Worm (Caenorhabditis elegans) whole organism, early embryonic: ENCODE measurements around the gene prmn-1.

Source experiments
- F13C5.2 ChIP-seq: sonication (generic microtip); optimal IDR thresholded peaks from 2 replicates; lab custom pipeline; 2017; ENCODE audit warnings: mild to moderate bottlenecking, missing genetic modification characterization, inconsistent platforms, missing compliant biosample characterization
- aly-1 ChIP-seq: sonication (generic microtip); optimal IDR thresholded peaks from 2 replicates; lab custom pipeline; 2016; ENCODE audit warnings: missing genetic modification characterization, missing compliant biosample characterization
- ama-1 ChIP-seq: fragments of 150-350 bp; optimal IDR thresholded peaks from 2 replicates; lab custom pipeline; 2014
- ceh-13 ChIP-seq: fragments of 200-800 bp; sonication (Bioruptor generic); optimal IDR thresholded peaks from 2 replicates; lab custom pipeline; 2018; ENCODE audit warnings: mild to moderate bottlenecking, missing genetic modification characterization, missing compliant biosample characterization
- ets-7 ChIP-seq: sonication (generic microtip); optimal IDR thresholded peaks from 2 replicates; lab custom pipeline; 2016; ENCODE audit warnings: missing genotype, missing genetic modification characterization, missing compliant biosample characterization
- flt-1 ChIP-seq: fragments of 200-800 bp; sonication (Bioruptor generic); IDR thresholded peaks from 2 replicates; pipeline ENCODE4 v1.3.6; 2022; ENCODE audit warnings: missing genetic modification characterization, missing compliant biosample characterization
- hnd-1 ChIP-seq: sonication (generic microtip); optimal IDR thresholded peaks from 2 replicates; lab custom pipeline; 2016; ENCODE audit warnings: missing genetic modification characterization, missing compliant biosample characterization
- sea-1 ChIP-seq: fragments of 200-800 bp; sonication (Bioruptor generic); conservative IDR thresholded peaks from 2 replicates; pipeline ENCODE4 v1.3.6; 2022; ENCODE audit warnings: missing genetic modification characterization, missing compliant biosample characterization
- tbx-11 ChIP-seq: fragments of 200-800 bp; sonication (Bioruptor generic); IDR thresholded peaks from 2 replicates; pipeline ENCODE4 v1.3.6; 2022; ENCODE audit warnings: missing genetic modification characterization, missing compliant biosample characterization

DNA sequence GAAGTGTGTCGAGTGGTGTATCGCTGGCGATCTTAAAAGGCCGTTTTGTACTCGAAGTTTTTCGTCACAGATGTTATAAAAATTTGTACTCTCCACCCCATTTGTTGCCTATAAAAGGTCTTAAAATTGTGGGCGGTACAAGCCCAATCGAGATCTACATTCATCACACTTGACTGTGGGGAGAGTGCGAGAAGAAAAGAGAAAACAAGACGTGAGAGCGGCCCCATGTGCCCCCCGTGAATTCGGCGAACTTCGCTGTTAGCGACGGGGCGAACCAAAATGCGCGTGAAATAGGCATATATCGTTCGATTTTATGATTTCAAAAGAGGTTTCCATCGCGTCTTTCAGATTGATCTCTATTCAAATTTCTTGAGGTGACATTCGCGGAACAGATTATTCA is 35.1 kb downstream of the prmn-1 start, which contains the start of gene F46C3.6:
- TF ChIP-seq ceh-13 (GFP tag; lab: Kevin White, UChicago) (no peak), hnd-1 (tag; lab: Kevin White, UChicago) (no peak), sea-1 (no peak), ama-1 (lab: Kevin White, UChicago) (no peak), flt-1 (GFP tag; lab: Robert Waterston, UW) (no peak), tbx-11 (GFP tag; lab: Robert Waterston, UW) (no peak), aly-1 (no peak), F13C5.2 (no peak), ets-7 (tag; lab: Kevin White, UChicago) (no peak)
